Worm (Caenorhabditis elegans) whole organism, L2 larva: ENCODE data around the gene abu-14.

Source experiments
- ZK546.5 ChIP-seq: sonication (generic microtip); optimal IDR thresholded peaks from 2 replicates; lab custom pipeline; 2017; ENCODE audit warnings: missing biosample characterization, missing genetic modification characterization
- aly-2 ChIP-seq: fragments of 150-350 bp; optimal IDR thresholded peaks from 2 replicates; lab custom pipeline; 2014; ENCODE audit warnings: missing biosample characterization, missing genetic modification characterization
- ama-1 ChIP-seq: fragments of 150-350 bp; optimal IDR thresholded peaks from 2 replicates; lab custom pipeline; 2018; ENCODE audit warnings: inconsistent platforms
- blmp-1 ChIP-seq: sonication (generic microtip); optimal IDR thresholded peaks from 2 replicates; lab custom pipeline; 2017; ENCODE audit warnings: missing genetic modification characterization, mild to moderate bottlenecking, missing compliant biosample characterization, antibody characterized with exemption, moderate library complexity; ENCODE audit not compliant: insufficient read depth
- fos-1 ChIP-seq: fragments of 150-350 bp; optimal IDR thresholded peaks from 2 replicates; lab custom pipeline; 2014; ENCODE audit warnings: missing biosample characterization, missing genetic modification characterization
- lin-39 ChIP-seq: fragments of 150-350 bp; optimal IDR thresholded peaks from 2 replicates; lab custom pipeline; 2014; ENCODE audit warnings: missing biosample characterization, missing genetic modification reagents, missing genetic modification characterization
- nhr-12 ChIP-seq: fragments of 150-350 bp; optimal IDR thresholded peaks from 2 replicates; lab custom pipeline; 2014; ENCODE audit warnings: missing biosample characterization, missing genetic modification characterization
- nhr-23 ChIP-seq: fragments of 150-350 bp; optimal IDR thresholded peaks from 2 replicates; lab custom pipeline; 2014; ENCODE audit warnings: missing biosample characterization, missing genetic modification reagents, missing genetic modification characterization
- skn-1 ChIP-seq: sonication (generic microtip); optimal IDR thresholded peaks from 2 replicates; lab custom pipeline; 2017; ENCODE audit warnings: missing biosample characterization, missing genetic modification characterization
- snpc-4 ChIP-seq: fragments of 150-350 bp; optimal IDR thresholded peaks from 2 replicates; lab custom pipeline; 2014; ENCODE audit warnings: missing biosample characterization, missing genetic modification characterization
- zag-1 ChIP-seq: fragments of 150-350 bp; optimal IDR thresholded peaks from 2 replicates; lab custom pipeline; 2014; ENCODE audit warnings: missing biosample characterization, missing genetic modification characterization
- ztf-1 ChIP-seq: fragments of 200-800 bp; sonication (Bioruptor generic); conservative IDR thresholded peaks from 2 replicates; pipeline ENCODE4 v1.3.6; 2022; ENCODE audit warnings: missing genetic modification characterization, missing compliant biosample characterization

- TF ChIP-seq snpc-4 (tag; lab: Kevin White, UChicago) (no peak), ama-1 (lab: Kevin White, UChicago) (peak; percentile 17), fos-1 (tag; lab: Kevin White, UChicago) (peak; percentile 2), ZK546.5 (tag; lab: Kevin White, UChicago) (no peak), aly-2 (no peak), nhr-12 (no peak), ztf-1 (GFP tag; lab: Robert Waterston, UW) (no peak), nhr-23 (no peak), skn-1 (tag; lab: Kevin White, UChicago) (no peak), zag-1 (tag; lab: Kevin White, UChicago) (no peak), lin-39 (tag; lab: Kevin White, UChicago) (no peak), blmp-1 (tag; lab: Kevin White, UChicago) (no peak)
Observed at ce11 chrII:9261931-9262562, 35.0 kb upstream of the abu-14 start, which contains the start of gene aqp-2.
